Worm (Caenorhabditis elegans) whole organism, L1 larva: ENCODE data around the gene T05D4.2.
A peak's percentile ranks its signal among the peaks of the same experiment; 100 is the strongest.

Experiments
- C16A3.4 ChIP-seq: fragments of 150-350 bp; optimal IDR thresholded peaks from 2 replicates; lab custom pipeline; 2014; ENCODE audit warnings: missing biosample characterization, missing genetic modification characterization
- F16B12.6 ChIP-seq: fragments of 150-350 bp; optimal IDR thresholded peaks from 2 replicates; lab custom pipeline; 2014; ENCODE audit warnings: missing biosample characterization, missing genetic modification characterization
- alr-1 ChIP-seq: fragments of 200-800 bp; sonication (Bioruptor generic); optimal IDR thresholded peaks from 2 replicates; lab custom pipeline; 2018; ENCODE audit warnings: borderline replicate concordance, mild to moderate bottlenecking, missing genetic modification characterization, missing compliant biosample characterization
- aly-2 ChIP-seq: fragments of 150-350 bp; optimal IDR thresholded peaks from 2 replicates; lab custom pipeline; 2014; ENCODE audit warnings: missing biosample characterization, missing genetic modification characterization
- blmp-1 ChIP-seq: fragments of 150-350 bp; optimal IDR thresholded peaks from 2 replicates; lab custom pipeline; 2014; ENCODE audit warnings: missing biosample characterization, missing genetic modification characterization
- ceh-63 ChIP-seq: fragments of 200-800 bp; sonication (Bioruptor generic); optimal IDR thresholded peaks from 2 replicates; lab custom pipeline; 2018; ENCODE audit warnings: mild to moderate bottlenecking, missing genetic modification characterization, missing compliant biosample characterization
- ceh-8 ChIP-seq: fragments of 200-800 bp; sonication (Bioruptor generic); optimal IDR thresholded peaks from 2 replicates; lab custom pipeline; 2018; ENCODE audit warnings: mild to moderate bottlenecking, missing genetic modification characterization, moderate library complexity, missing compliant biosample characterization
- ceh-82 ChIP-seq, 3 experiments: fragments of 150-350 bp in 1 of 3; sonication (generic microtip) in 2 of 3; optimal IDR thresholded peaks; 2 replicates each; lab custom pipeline; 2014 to 2017; ENCODE audit warnings: missing biosample characterization in 3 of 3, missing genetic modification characterization in 3 of 3
- dpl-1 ChIP-seq, 3 experiments: fragments of 150-350 bp in 2 of 3; sonication (generic microtip) in 1 of 3; optimal IDR thresholded peaks; 2 replicates each; lab custom pipeline; 2014 to 2017; ENCODE audit warnings: missing biosample characterization in 3 of 3, missing genetic modification characterization in 3 of 3, missing genetic modification reagents in 3 of 3
- dsc-1 ChIP-seq: sonication (generic microtip); optimal IDR thresholded peaks from 2 replicates; lab custom pipeline; 2016; ENCODE audit warnings: mild to moderate bottlenecking, missing genetic modification characterization, missing compliant biosample characterization
- efl-3 ChIP-seq: fragments of 200-800 bp; sonication (Bioruptor generic); optimal IDR thresholded peaks from 2 replicates; lab custom pipeline; 2018; ENCODE audit warnings: mild to moderate bottlenecking, missing genetic modification characterization, missing compliant biosample characterization
- elt-3 ChIP-seq, 6 experiments: fragments of 150-350 bp in 1 of 6; sonication (generic microtip); optimal IDR thresholded peaks; 2 replicates each; lab custom pipeline; 2017 to 2018; ENCODE audit warnings: missing biosample characterization in 6 of 6, missing genetic modification characterization in 6 of 6, inconsistent platforms in 1 of 6
- fkh-10 ChIP-seq: sonication (generic microtip); optimal IDR thresholded peaks from 2 replicates; lab custom pipeline; 2017; ENCODE audit warnings: missing biosample characterization, missing genetic modification reagents, missing genetic modification characterization
- fkh-4 ChIP-seq: sonication (generic microtip); optimal IDR thresholded peaks from 2 replicates; lab custom pipeline; 2016; ENCODE audit warnings: missing compliant biosample characterization, missing genetic modification characterization, borderline replicate concordance
- fkh-8 ChIP-seq: sonication (generic microtip); optimal IDR thresholded peaks from 2 replicates; lab custom pipeline; 2016; ENCODE audit warnings: mild to moderate bottlenecking, missing genetic modification characterization, missing compliant biosample characterization
- fos-1 ChIP-seq: fragments of 150-350 bp; optimal IDR thresholded peaks from 2 replicates; lab custom pipeline; 2014; ENCODE audit warnings: missing biosample characterization, missing genetic modification characterization
- grh-1 ChIP-seq: fragments of 200-800 bp; sonication (Bioruptor generic); IDR thresholded peaks from 2 replicates; pipeline ENCODE4 v1.3.6; 2022; ENCODE audit warnings: missing genetic modification reagents, missing genetic modification characterization, missing compliant biosample characterization
- hlh-4 ChIP-seq: sonication (generic microtip); optimal IDR thresholded peaks from 2 replicates; lab custom pipeline; 2016; ENCODE audit warnings: mild to moderate bottlenecking, missing genetic modification characterization, missing compliant biosample characterization
- hpl-2 ChIP-seq: fragments of 150-350 bp; optimal IDR thresholded peaks from 2 replicates; lab custom pipeline; 2014; ENCODE audit warnings: missing biosample characterization, missing genetic modification reagents, missing genetic modification characterization
- isw-1 ChIP-seq: fragments of 200-800 bp; sonication (Bioruptor generic); IDR thresholded peaks from 2 replicates; pipeline ENCODE4 v1.3.6; 2022; ENCODE audit warnings: missing genetic modification characterization, missing compliant biosample characterization
- jun-1 ChIP-seq: fragments of 150-350 bp; optimal IDR thresholded peaks from 2 replicates; lab custom pipeline; 2014; ENCODE audit warnings: missing biosample characterization, missing genetic modification reagents, missing genetic modification characterization
- lin-14 ChIP-seq: fragments of 200-800 bp; sonication (Bioruptor generic); optimal IDR thresholded peaks from 2 replicates; lab custom pipeline; 2018; ENCODE audit warnings: mild to moderate bottlenecking, missing genetic modification characterization, moderate library complexity, missing compliant biosample characterization
- lin-15B ChIP-seq: fragments of 150-350 bp; sonication (generic microtip); optimal IDR thresholded peaks from 3 replicates; lab custom pipeline; 2014; ENCODE audit warnings: missing biosample characterization, missing genetic modification characterization
- lin-35 ChIP-seq, 2 experiments: fragments of 150-350 bp; optimal IDR thresholded peaks; 2 replicates each; lab custom pipeline; 2014; ENCODE audit warnings: missing biosample characterization in 2 of 2, missing genetic modification characterization in 2 of 2, missing genetic modification reagents in 2 of 2
- lin-39 ChIP-seq: fragments of 150-350 bp; optimal IDR thresholded peaks from 2 replicates; lab custom pipeline; 2014; ENCODE audit warnings: missing biosample characterization, missing genetic modification reagents, missing genetic modification characterization
- lsy-2 ChIP-seq, 2 experiments: fragments of 150-350 bp; optimal IDR thresholded peaks; 2 replicates each; lab custom pipeline; 2014; ENCODE audit warnings: missing biosample characterization in 2 of 2, missing genetic modification characterization in 2 of 2
- mab-9 ChIP-seq: fragments of 200-800 bp; sonication (Bioruptor generic); IDR thresholded peaks from 2 replicates; pipeline ENCODE4 v1.3.6; 2022; ENCODE audit warnings: missing genetic modification reagents, missing genetic modification characterization, missing compliant biosample characterization
- mdl-1 ChIP-seq, 2 experiments: fragments of 150-350 bp; optimal IDR thresholded peaks; 2 replicates each; lab custom pipeline; 2014 to 2017; ENCODE audit warnings: missing biosample characterization in 2 of 2, missing genetic modification characterization in 2 of 2, inconsistent platforms in 1 of 2
- mef-2 ChIP-seq: fragments of 150-350 bp; optimal IDR thresholded peaks from 2 replicates; lab custom pipeline; 2014; ENCODE audit warnings: missing biosample characterization, missing genetic modification characterization
- mep-1 ChIP-seq: fragments of 150-350 bp; optimal IDR thresholded peaks from 2 replicates; lab custom pipeline; 2014; ENCODE audit warnings: missing biosample characterization, missing genetic modification characterization
- nhr-19 ChIP-seq: fragments of 200-800 bp; sonication (Bioruptor generic); conservative IDR thresholded peaks from 2 replicates; pipeline ENCODE4 v1.3.6; 2022; ENCODE audit warnings: missing genetic modification characterization, missing compliant biosample characterization
- nhr-20 ChIP-seq: sonication (generic microtip); optimal IDR thresholded peaks from 2 replicates; lab custom pipeline; 2016; ENCODE audit warnings: mild to moderate bottlenecking, missing genetic modification characterization, missing compliant biosample characterization
- nhr-237 ChIP-seq: fragments of 150-350 bp; optimal IDR thresholded peaks from 2 replicates; lab custom pipeline; 2014; ENCODE audit warnings: missing biosample characterization, missing genetic modification characterization
- nhr-47 ChIP-seq: sonication (generic microtip); optimal IDR thresholded peaks from 2 replicates; lab custom pipeline; 2016; ENCODE audit warnings: mild to moderate bottlenecking, missing genetic modification characterization, moderate library complexity, missing compliant biosample characterization
- nhr-71 ChIP-seq: sonication (generic microtip); optimal IDR thresholded peaks from 2 replicates; lab custom pipeline; 2016; ENCODE audit warnings: mild to moderate bottlenecking, missing genetic modification characterization, moderate library complexity, missing compliant biosample characterization
- nhr-76 ChIP-seq: sonication (generic microtip); optimal IDR thresholded peaks from 2 replicates; lab custom pipeline; 2017; ENCODE audit warnings: missing biosample characterization, missing genetic modification characterization
- nhr-90 ChIP-seq: sonication (generic microtip); optimal IDR thresholded peaks from 2 replicates; lab custom pipeline; 2016; ENCODE audit warnings: mild to moderate bottlenecking, missing genetic modification characterization, missing compliant biosample characterization; ENCODE audit not compliant: poor library complexity
- pag-3 ChIP-seq: sonication (generic microtip); optimal IDR thresholded peaks from 2 replicates; lab custom pipeline; 2017; ENCODE audit warnings: missing genetic modification characterization, mild to moderate bottlenecking, missing compliant biosample characterization, antibody characterized with exemption, borderline replicate concordance; ENCODE audit not compliant: insufficient read depth
- rnt-1 ChIP-seq: sonication (generic microtip); optimal IDR thresholded peaks from 2 replicates; lab custom pipeline; 2016; ENCODE audit warnings: mild to moderate bottlenecking, missing genetic modification characterization, moderate library complexity, missing compliant biosample characterization
- skn-1 ChIP-seq: fragments of 150-350 bp; optimal IDR thresholded peaks from 2 replicates; lab custom pipeline; 2014; ENCODE audit warnings: missing biosample characterization, missing genetic modification characterization
- snpc-4 ChIP-seq: fragments of 150-350 bp; optimal IDR thresholded peaks from 2 replicates; lab custom pipeline; 2014; ENCODE audit warnings: missing biosample characterization, missing genetic modification characterization
- snu-23 ChIP-seq: sonication (generic microtip); optimal IDR thresholded peaks from 2 replicates; lab custom pipeline; 2016; ENCODE audit warnings: missing genetic modification characterization, missing compliant biosample characterization
- swsn-7 ChIP-seq: sonication (generic microtip); optimal IDR thresholded peaks from 2 replicates; lab custom pipeline; 2016; ENCODE audit warnings: missing genetic modification characterization, missing compliant biosample characterization
- tbx-2 ChIP-seq: sonication (generic microtip); optimal IDR thresholded peaks from 2 replicates; lab custom pipeline; 2016; ENCODE audit warnings: missing genetic modification characterization, missing compliant biosample characterization
- tlp-1 ChIP-seq: fragments of 150-350 bp; optimal IDR thresholded peaks from 2 replicates; lab custom pipeline; 2014; ENCODE audit warnings: missing biosample characterization, missing genetic modification characterization
- unc-130 ChIP-seq: fragments of 150-350 bp; optimal IDR thresholded peaks from 2 replicates; lab custom pipeline; 2017; ENCODE audit warnings: missing biosample characterization, missing genetic modification characterization, inconsistent platforms
- unc-86 ChIP-seq: sonication (generic microtip); optimal IDR thresholded peaks from 2 replicates; lab custom pipeline; 2016; ENCODE audit warnings: missing genetic modification characterization, missing compliant biosample characterization
- unc-98 ChIP-seq: fragments of 200-800 bp; sonication (Bioruptor generic); IDR thresholded peaks from 2 replicates; pipeline ENCODE4 v1.3.6; 2022; ENCODE audit warnings: missing genetic modification characterization, missing compliant biosample characterization
- vab-15 ChIP-seq: sonication (generic microtip); optimal IDR thresholded peaks from 2 replicates; lab custom pipeline; 2017; ENCODE audit warnings: missing genotype, mild to moderate bottlenecking, missing genetic modification characterization, missing compliant biosample characterization
- xbp-1 ChIP-seq: sonication (generic microtip); optimal IDR thresholded peaks from 2 replicates; lab custom pipeline; 2016; ENCODE audit warnings: missing genetic modification characterization, missing compliant biosample characterization
- zag-1 ChIP-seq: fragments of 150-350 bp; optimal IDR thresholded peaks from 2 replicates; lab custom pipeline; 2014; ENCODE audit warnings: missing biosample characterization, missing genetic modification characterization
- zip-4 ChIP-seq: fragments of 200-800 bp; sonication (Bioruptor generic); optimal IDR thresholded peaks from 2 replicates; lab custom pipeline; 2018; ENCODE audit warnings: mild to moderate bottlenecking, missing genetic modification characterization, moderate library complexity, missing compliant biosample characterization

Gene T05D4.2

DNA sequence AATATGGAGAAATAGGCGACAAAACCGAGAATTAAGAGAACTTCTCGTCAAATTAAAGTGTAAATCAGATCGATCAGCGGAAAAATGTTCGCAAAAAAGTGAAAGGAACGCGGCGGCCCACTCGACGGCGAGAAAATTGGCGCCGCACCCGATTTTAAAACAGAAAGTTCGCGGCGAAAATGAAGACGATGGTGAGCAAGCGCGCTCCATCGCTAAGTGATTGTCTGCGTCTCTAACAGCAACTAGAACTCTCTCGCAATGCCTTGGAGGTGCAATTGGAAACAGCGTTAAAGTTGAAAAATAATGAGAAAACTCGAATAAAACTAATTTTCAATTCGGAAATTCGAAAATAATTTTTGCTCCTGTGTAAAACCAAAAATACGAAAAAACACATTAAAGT is 32.9 kb downstream of the T05D4.2 start:
- TF ChIP-seq snpc-4 (no peak), nhr-237 (tag; lab: Kevin White, UChicago) (no peak), zip-4 (GFP tag; lab: Kevin White, UChicago) (no peak), mdl-1 (tag; optimal IDR thresholded peaks at IDR 0.05; lab: Kevin White, UChicago) (peak in 1 of 2 experiments; percentile 38), unc-86 (tag; lab: Kevin White, UChicago) (peak; percentile 58), nhr-47 (tag; lab: Kevin White, UChicago) (peak; percentile 80), xbp-1 (tag; lab: Kevin White, UChicago) (peak; percentile 51), alr-1 (tag; lab: Kevin White, UChicago) (no peak), nhr-20 (tag; lab: Kevin White, UChicago) (peak; percentile 62), mep-1 (tag; lab: Kevin White, UChicago) (peak; percentile 74), blmp-1 (peak; percentile 98), lin-14 (GFP tag; lab: Kevin White, UChicago) (peak; percentile 78), unc-130 (tag; lab: Kevin White, UChicago) (peak; percentile 77), mab-9 (0 out of 2 replicates have a peak, but pooled peaks have one; percentile 33), tbx-2 (tag; lab: Kevin White, UChicago) (peak; percentile 52), nhr-76 (tag; lab: Kevin White, UChicago) (no peak), lin-15B (tag; lab: Kevin White, UChicago) (peak; percentile 60), skn-1 (peak; percentile 62), rnt-1 (tag; lab: Kevin White, UChicago) (peak; percentile 72), hpl-2 (no peak), fkh-4 (tag; lab: Kevin White, UChicago) (no peak), ceh-82 (tag; optimal IDR thresholded peaks at IDR 0.05; lab: Kevin White, UChicago) (peak; percentile 62 to 87 (median 70)), ceh-63 (GFP tag; lab: Kevin White, UChicago) (no peak), elt-3 (tag; optimal IDR thresholded peaks at IDR 0.05; lab: Kevin White, UChicago) (peak in 1 of 6 experiments; percentile 12), nhr-71 (tag; lab: Kevin White, UChicago) (peak; percentile 79), zag-1 (tag; lab: Kevin White, UChicago) (no peak), vab-15 (tag; lab: Kevin White, UChicago) (peak; percentile 57), dpl-1 (GFP tag; optimal IDR thresholded peaks at IDR 0.05; lab: Kevin White, UChicago) (peak; percentile 79 to 87 (median 85)), C16A3.4 (tag; lab: Kevin White, UChicago) (peak; percentile 65), hlh-4 (tag; lab: Kevin White, UChicago) (no peak), jun-1 (tag; lab: Kevin White, UChicago) (peak; percentile 63), pag-3 (tag; lab: Kevin White, UChicago) (no peak), nhr-19 (peak; percentile 60), lsy-2 (tag; optimal IDR thresholded peaks at IDR 0.05; lab: Kevin White, UChicago) (peak; percentile 71 to 79), fos-1 (tag; lab: Kevin White, UChicago) (peak; percentile 9), unc-98 (GFP tag; lab: Robert Waterston, UW) (no peak), tlp-1 (tag; lab: Kevin White, UChicago) (no peak), ceh-8 (no peak), mef-2 (tag; lab: Kevin White, UChicago) (no peak), swsn-7 (tag; lab: Kevin White, UChicago) (peak; percentile 67), dsc-1 (tag; lab: Kevin White, UChicago) (peak; percentile 63), snu-23 (peak; percentile 74), F16B12.6 (tag; lab: Kevin White, UChicago) (peak; percentile 51), lin-39 (tag; lab: Kevin White, UChicago) (peak; percentile 23), fkh-10 (GFP tag; lab: Kevin White, UChicago) (peak; percentile 16), nhr-90 (peak; percentile 49), aly-2 (tag; lab: Kevin White, UChicago) (no peak), lin-35 (GFP tag; optimal IDR thresholded peaks at IDR 0.05; lab: Kevin White, UChicago) (peak; percentile 82 to 92), efl-3 (no peak), grh-1 (GFP tag; lab: Robert Waterston, UW) (no peak; the same call in 1 of the 2 replicates), fkh-8 (tag; lab: Kevin White, UChicago) (peak; percentile 62), isw-1 (peak; percentile 42)
